Comparison of ENCODE assay signal across 4 fruit fly cellular contexts in the genomic region with DNA sequence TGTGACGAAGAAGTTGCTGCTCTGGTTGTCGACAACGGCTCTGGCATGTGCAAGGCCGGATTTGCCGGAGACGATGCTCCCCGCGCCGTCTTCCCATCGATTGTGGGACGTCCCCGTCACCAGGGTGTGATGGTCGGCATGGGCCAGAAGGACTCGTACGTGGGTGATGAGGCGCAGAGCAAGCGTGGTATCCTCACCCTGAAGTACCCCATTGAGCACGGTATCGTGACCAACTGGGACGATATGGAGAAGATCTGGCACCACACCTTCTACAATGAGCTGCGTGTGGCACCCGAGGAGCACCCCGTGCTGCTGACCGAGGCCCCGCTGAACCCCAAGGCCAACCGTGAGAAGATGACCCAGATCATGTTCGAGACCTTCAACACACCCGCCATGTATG.
A peak's percentile ranks its signal among the peaks of the same experiment; 100 is the strongest.
TF ChIP-seq lines count a peak whose summit lies in the region.

No protein-coding gene starts in this region.

- no peak for TF ChIP-seq CTCF in whole organism, embryonic (GFP tag; optimal IDR thresholded peaks at IDR 0.05; lab: Kevin White, UChicago)

TF ChIP-seq in Kc167, 6 proteins besides CTCF, POLR2A, EP300 and RAD21:
- TF ChIP-seq Sin3A (optimal IDR thresholded peaks at IDR 0.05; lab: Kevin White, UChicago) (no peak), ttk (optimal IDR thresholded peaks at IDR 0.05; lab: Kevin White, UChicago) (peak; percentile 94)
TF ChIP-seq in Kc167: peak in this region for 1.

TF ChIP-seq in whole organism, embryonic, 481 proteins besides CTCF, POLR2A, EP300 and RAD21:
- no peak for TF ChIP-seq H2.0 (GFP tag; IDR thresholded peaks at IDR 0.05; lab: Robert Waterston, UW)
- TF ChIP-seq ems (GFP tag; optimal IDR thresholded peaks at IDR 0.05; lab: Kevin White, UChicago), result no peak
- TF ChIP-seq CG2889 (GFP tag; IDR thresholded peaks at IDR 0.05; lab: Robert Waterston, UW), result peak; percentile 11; the same call in 1 of the 3 replicates
- TF ChIP-seq CG3726 (GFP tag; IDR thresholded peaks at IDR 0.05; lab: Robert Waterston, UW), result 0 out of 3 replicates have a peak, but pooled peaks have one; percentile 33
- peak; percentile 32 for TF ChIP-seq lilli (GFP tag; optimal IDR thresholded peaks at IDR 0.05; lab: Kevin White, UChicago)
- TF ChIP-seq chm (GFP tag; IDR thresholded peaks at IDR 0.05; lab: Robert Waterston, UW), result peak; percentile 44; the same call in 1 of the 2 replicates
- TF ChIP-seq B-H1 (GFP tag; IDR thresholded peaks at IDR 0.05; lab: Robert Waterston, UW), result no peak
- TF ChIP-seq CkIIα-i1 (GFP tag; IDR thresholded peaks at IDR 0.05; lab: Robert Waterston, UW), result 0 out of 2 replicates have a peak, but pooled peaks have one; percentile 16
- TF ChIP-seq unpg (GFP tag; optimal IDR thresholded peaks at IDR 0.05; lab: Kevin White, UChicago), result no peak
- no peak for TF ChIP-seq CG16863 (GFP tag; optimal IDR thresholded peaks at IDR 0.05; lab: Kevin White, UChicago)
- peak; percentile 41 for TF ChIP-seq sens (GFP tag; lab: Kevin White, UChicago)
- TF ChIP-seq Med (GFP tag; lab: Kevin White, UChicago), result peak; percentile 63
- no peak for TF ChIP-seq CG32772 (GFP tag; IDR thresholded peaks at IDR 0.05; lab: Robert Waterston, UW)
TF ChIP-seq in whole organism, embryonic: peak in this region for 7.

TF ChIP-seq in whole organism, prepupa, 60 proteins besides CTCF, POLR2A, EP300 and RAD21:
- no peak for TF ChIP-seq Gug (GFP tag; IDR thresholded peaks at IDR 0.05; lab: Robert Waterston, UW)
- peak; percentile 68 for TF ChIP-seq svp (GFP tag; lab: Kevin White, UChicago)

TF ChIP-seq in whole organism, wandering third instar larva, 38 proteins besides CTCF, POLR2A, EP300 and RAD21:
- no peak for TF ChIP-seq Rel (GFP tag; optimal IDR thresholded peaks at IDR 0.05; lab: Kevin White, UChicago)
- peak; percentile 52 for TF ChIP-seq Rel (tag; optimal IDR thresholded peaks at IDR 0.05; lab: Kevin White, UChicago)
- TF ChIP-seq jim (GFP tag; optimal IDR thresholded peaks at IDR 0.05; lab: Kevin White, UChicago), result no peak
TF ChIP-seq in whole organism, wandering third instar larva: peak in this region for 1.
